Worm (Caenorhabditis elegans) whole organism, L2 larva: Measurements from ENCODE around the gene sri-42.

Source experiments
- R02D3.7 ChIP-seq: fragments of 150-350 bp; optimal IDR thresholded peaks from 2 replicates; lab custom pipeline; 2014; ENCODE audit warnings: missing biosample characterization, missing genetic modification characterization
- aly-2 ChIP-seq: fragments of 150-350 bp; optimal IDR thresholded peaks from 2 replicates; lab custom pipeline; 2014; ENCODE audit warnings: missing biosample characterization, missing genetic modification characterization
- ama-1 ChIP-seq: fragments of 150-350 bp; optimal IDR thresholded peaks from 2 replicates; lab custom pipeline; 2018; ENCODE audit warnings: inconsistent platforms
- dmd-4 ChIP-seq: sonication (generic microtip); optimal IDR thresholded peaks from 2 replicates; lab custom pipeline; 2017; ENCODE audit warnings: missing biosample characterization, missing genetic modification characterization
- elt-3 ChIP-seq: sonication (generic microtip); optimal IDR thresholded peaks from 2 replicates; lab custom pipeline; 2017; ENCODE audit warnings: missing biosample characterization, missing genetic modification characterization
- lin-13 ChIP-seq: fragments of 150-350 bp; optimal IDR thresholded peaks from 2 replicates; lab custom pipeline; 2014; ENCODE audit warnings: missing biosample characterization, missing genetic modification reagents, missing genetic modification characterization
- lsy-2 ChIP-seq, 2 experiments: fragments of 150-350 bp in 1 of 2; sonication (generic microtip) in 1 of 2; optimal IDR thresholded peaks; 2 replicates each; lab custom pipeline; 2014 to 2017; ENCODE audit warnings: missing biosample characterization in 2 of 2, missing genetic modification characterization in 2 of 2
- nhr-12 ChIP-seq: fragments of 150-350 bp; optimal IDR thresholded peaks from 2 replicates; lab custom pipeline; 2014; ENCODE audit warnings: missing biosample characterization, missing genetic modification characterization
- nhr-237 ChIP-seq: fragments of 150-350 bp; optimal IDR thresholded peaks from 2 replicates; lab custom pipeline; 2014; ENCODE audit warnings: missing biosample characterization, missing genetic modification characterization
- nhr-6 ChIP-seq: fragments of 150-350 bp; optimal IDR thresholded peaks from 2 replicates; lab custom pipeline; 2014; ENCODE audit warnings: missing biosample characterization, missing genetic modification characterization
- nhr-77 ChIP-seq: fragments of 150-350 bp; optimal IDR thresholded peaks from 2 replicates; lab custom pipeline; 2014; ENCODE audit warnings: missing biosample characterization, missing genetic modification characterization
- peb-1 ChIP-seq: fragments of 150-350 bp; optimal IDR thresholded peaks from 2 replicates; lab custom pipeline; 2014; ENCODE audit warnings: missing biosample characterization, missing genetic modification characterization
- unc-62 ChIP-seq: fragments of 150-350 bp; optimal IDR thresholded peaks from 2 replicates; lab custom pipeline; 2014; ENCODE audit warnings: missing biosample characterization, missing genetic modification reagents, missing genetic modification characterization
- ztf-11 ChIP-seq: sonication (generic microtip); optimal IDR thresholded peaks from 2 replicates; lab custom pipeline; 2017; ENCODE audit warnings: missing biosample characterization, missing genetic modification characterization

ce11 chrII:3118907-3119382 lies 23.8 kb downstream of the sri-42 start, which contains the start of gene T10D4.6:
- TF ChIP-seq unc-62 (GFP tag; lab: Kevin White, UChicago) (no peak), lsy-2 (tag; optimal IDR thresholded peaks at IDR 0.05; lab: Kevin White, UChicago) (no peak), ama-1 (lab: Kevin White, UChicago) (no peak), peb-1 (tag; lab: Kevin White, UChicago) (no peak), nhr-6 (tag; lab: Kevin White, UChicago) (no peak), nhr-77 (tag; lab: Kevin White, UChicago) (no peak), R02D3.7 (tag; lab: Kevin White, UChicago) (no peak), nhr-237 (no peak), nhr-12 (tag; lab: Kevin White, UChicago) (no peak), ztf-11 (tag; lab: Kevin White, UChicago) (no peak), lin-13 (GFP tag; lab: Kevin White, UChicago) (no peak), dmd-4 (tag; lab: Kevin White, UChicago) (no peak), aly-2 (tag; lab: Kevin White, UChicago) (no peak), elt-3 (tag; lab: Kevin White, UChicago) (no peak)
